Worm (Caenorhabditis elegans): ENCODE data around the gene Y62H9A.14.

Gene Y62H9A.14

ce11 chrX:11967034-11967433 lies 46.0 kb downstream of the Y62H9A.14 start:
- TF ChIP-seq hlh-30 (tag; optimal IDR thresholded peaks at IDR 0.05; ENCODE audit: insufficient read depth) = no peak
- no peak for TF ChIP-seq fos-1 (tag; optimal IDR thresholded peaks at IDR 0.05)
- TF ChIP-seq T26A8.4 (GFP tag; IDR thresholded peaks at IDR 0.05) = no peak
- no peak for TF ChIP-seq ceh-44 (GFP tag; IDR thresholded peaks at IDR 0.05)
- TF ChIP-seq zip-2 (tag; optimal IDR thresholded peaks at IDR 0.05) = no peak
- no peak for TF ChIP-seq zag-1 (tag; optimal IDR thresholded peaks at IDR 0.05)
- peak; percentile 96 for TF ChIP-seq aha-1 (tag)
- peak; percentile 57 for TF ChIP-seq ama-1 (optimal IDR thresholded peaks at IDR 0.05)

ce11 chrX:11968024-11968598 lies 47.1 kb downstream of the Y62H9A.14 start:
- TF ChIP-seq php-3 (GFP tag; IDR thresholded peaks at IDR 0.05) (peak; percentile 83), lin-1 (GFP tag; IDR thresholded peaks at IDR 0.05) (peak; percentile 16), daf-16 (GFP tag; optimal IDR thresholded peaks at IDR 0.05) (no peak), daf-16 (tag; optimal IDR thresholded peaks at IDR 0.05) (peak; percentile 80), duxl-1 (tag; optimal IDR thresholded peaks at IDR 0.05; ENCODE audit: poor library complexity) (peak; percentile 12), nhr-48 (tag; optimal IDR thresholded peaks at IDR 0.05) (peak; percentile 7), nhr-25 (tag; optimal IDR thresholded peaks at IDR 0.05; ENCODE audit: borderline replicate concordance, insufficient read depth) (peak; percentile 6), aha-1 (tag) (peak; percentile 46), pqm-1 (tag; optimal IDR thresholded peaks at IDR 0.05) (peak; percentile 78), lin-38 (GFP tag; IDR thresholded peaks at IDR 0.05) (0 out of 2 replicates have a peak, but pooled peaks have one; percentile 29), egl-27 (tag; optimal IDR thresholded peaks at IDR 0.05) (no peak), dmd-6 (GFP tag; IDR thresholded peaks at IDR 0.05) (peak; percentile 77), set-16 (GFP tag; IDR thresholded peaks at IDR 0.05) (no peak), daf-12 (tag; optimal IDR thresholded peaks at IDR 0.05) (no peak), hlh-11 (tag; optimal IDR thresholded peaks at IDR 0.05) (peak; percentile 56), ceh-44 (GFP tag; IDR thresholded peaks at IDR 0.05) (no peak), nhr-28 (tag; optimal IDR thresholded peaks at IDR 0.05) (peak; percentile 81), zip-2 (tag; optimal IDR thresholded peaks at IDR 0.05) (no peak), daf-8 (GFP tag; IDR thresholded peaks at IDR 0.05) (no peak), lin-29 (GFP tag; IDR thresholded peaks at IDR 0.05) (no peak), spr-3 (GFP tag; optimal IDR thresholded peaks at IDR 0.05) (no peak), mep-1 (tag; optimal IDR thresholded peaks at IDR 0.05) (peak; percentile 21), F37D6.2 (tag; optimal IDR thresholded peaks at IDR 0.05) (no peak), saeg-2 (GFP tag; IDR thresholded peaks at IDR 0.05) (0 out of 2 replicates have a peak, but pooled peaks have one; percentile 19), F44E2.7 (GFP tag; IDR thresholded peaks at IDR 0.05) (no peak), nhr-6 (tag; optimal IDR thresholded peaks at IDR 0.05) (no peak), rbr-2 (tag; optimal IDR thresholded peaks at IDR 0.05) (no peak), hif-1 (tag; optimal IDR thresholded peaks at IDR 0.05) (peak in 1 of 2 experiments; percentile 65), lsy-2 (tag; optimal IDR thresholded peaks at IDR 0.05) (peak in 1 of 2 experiments; percentile 20), tra-1 (GFP tag; IDR thresholded peaks at IDR 0.05) (peak; percentile 61), madf-5 (GFP tag; IDR thresholded peaks at IDR 0.05) (no peak), zfp-3 (GFP tag; conservative IDR thresholded peaks at IDR 0.05) (peak; percentile 84), snpc-4 (tag; optimal IDR thresholded peaks at IDR 0.05) (no peak), T26A8.4 (GFP tag; IDR thresholded peaks at IDR 0.05) (no peak; the same call in 1 of the 2 replicates), D1046.2 (GFP tag; IDR thresholded peaks at IDR 0.05) (no peak), Y48G9A.11 (GFP tag; IDR thresholded peaks at IDR 0.05) (0 out of 2 replicates have a peak, but pooled peaks have one; percentile 43), F26F4.8 (GFP tag; conservative IDR thresholded peaks at IDR 0.05) (no peak), ceh-62 (tag; optimal IDR thresholded peaks at IDR 0.05) (no peak), dve-1 (tag; optimal IDR thresholded peaks at IDR 0.05; ENCODE audit: insufficient read depth) (peak; percentile 81), unc-62 (GFP tag; optimal IDR thresholded peaks at IDR 0.05 in 1 of 2) (peak in 1 of 2 experiments; percentile 70), unc-62 (tag; optimal IDR thresholded peaks at IDR 0.05) (no peak), nhr-102 (tag; optimal IDR thresholded peaks at IDR 0.05) (peak; percentile 26), skn-1 (tag; optimal IDR thresholded peaks at IDR 0.05) (no peak), dmd-9 (GFP tag; IDR thresholded peaks at IDR 0.05) (no peak), ama-1 (optimal IDR thresholded peaks at IDR 0.05) (peak; percentile 15), nhr-41 (GFP tag; IDR thresholded peaks at IDR 0.05) (no peak)

Data from whole organism, L4 larva.